Fruit fly (Drosophila melanogaster) whole organism: ENCODE data around the gene PRL-1.

Experiments
- CG8478 ChIP-seq: fragments of >200 bp; optimal IDR thresholded peaks from 2 replicates; lab custom pipeline; 2018; ENCODE audit warnings: inconsistent platforms
- Dll ChIP-seq: fragments of >200 bp; optimal IDR thresholded peaks from 2 replicates; lab custom pipeline; 2017
- EcR ChIP-seq, 2 experiments: fragments of >200 bp; optimal IDR thresholded peaks; 2 replicates each; lab custom pipeline; 2017; ENCODE audit warnings: missing biosample characterization in 2 of 2, missing genetic modification characterization in 2 of 2, missing genetic modification reagents in 2 of 2
- pan ChIP-seq: fragments of >200 bp; optimal IDR thresholded peaks from 2 replicates; lab custom pipeline; 2017
- psq ChIP-seq: fragments of >200 bp; optimal IDR thresholded peaks from 2 replicates; lab custom pipeline; 2017
- usp ChIP-seq: fragments of >200 bp; optimal IDR thresholded peaks from 2 replicates; lab custom pipeline; 2017; ENCODE audit warnings: missing biosample characterization, missing genetic modification characterization, mixed read lengths

PRL-1 gene

dm6 chr2L:16263723-16264122 lies 6.3 kb upstream of the PRL-1 start:
- TF ChIP-seq Dll (lab: Kevin White, UChicago) (no peak), psq (lab: Kevin White, UChicago) (no peak), CG8478 (lab: Kevin White, UChicago) (no peak), usp (no peak), pan (lab: Kevin White, UChicago) (no peak)

dm6 chr2L:16261576-16262217 lies 4.3 kb upstream of the PRL-1 start, which contains the start of the genes twe and CG4935:
TSS of gene twe (minus strand) at chr2L:16261877.
TSS of gene CG4935 (plus strand) at chr2L:16262141.
- TF ChIP-seq usp (no peak), CG8478 (lab: Kevin White, UChicago) (no peak), pan (lab: Kevin White, UChicago) (no peak), Dll (lab: Kevin White, UChicago) (no peak), psq (lab: Kevin White, UChicago) (no peak), EcR (GFP tag; optimal IDR thresholded peaks at IDR 0.05; lab: Kevin White, UChicago) (no peak)

- TF ChIP-seq usp = no peak
- TF ChIP-seq EcR (GFP tag; optimal IDR thresholded peaks at IDR 0.05; lab: Kevin White, UChicago) = no peak
- TF ChIP-seq Dll (lab: Kevin White, UChicago) = no peak
- TF ChIP-seq pan (lab: Kevin White, UChicago) = no peak
- TF ChIP-seq CG8478 (lab: Kevin White, UChicago) = no peak
- no peak for TF ChIP-seq psq (lab: Kevin White, UChicago)
Observed at dm6 chr2L:16256118-16256435, 1.3 kb downstream of the PRL-1 start.

dm6 chr2L:16255232-16256117 lies 1.9 kb downstream of the PRL-1 start:
- TF ChIP-seq CG8478 (lab: Kevin White, UChicago) = no peak
- TF ChIP-seq pan (lab: Kevin White, UChicago) = no peak
- no peak for TF ChIP-seq usp
- no peak for TF ChIP-seq EcR (GFP tag; optimal IDR thresholded peaks at IDR 0.05; lab: Kevin White, UChicago)
- no peak for TF ChIP-seq Dll (lab: Kevin White, UChicago)
- TF ChIP-seq psq (lab: Kevin White, UChicago) = no peak

dm6 chr2L:16251598-16252131 lies 5.7 kb downstream of the PRL-1 start, which contains the start of gene CG46309:
TSS of gene CG46309 (minus strand) at chr2L:16251788.
- TF ChIP-seq CG8478 (lab: Kevin White, UChicago) = no peak
- no peak for TF ChIP-seq EcR (GFP tag; optimal IDR thresholded peaks at IDR 0.05; lab: Kevin White, UChicago)
- TF ChIP-seq psq (lab: Kevin White, UChicago) = no peak
- no peak for TF ChIP-seq Dll (lab: Kevin White, UChicago)
- no peak for TF ChIP-seq pan (lab: Kevin White, UChicago)
- TF ChIP-seq usp = no peak

- TF ChIP-seq usp = no peak
- TF ChIP-seq psq (lab: Kevin White, UChicago) = no peak
- no peak for TF ChIP-seq EcR (GFP tag; optimal IDR thresholded peaks at IDR 0.05; lab: Kevin White, UChicago)
- TF ChIP-seq pan (lab: Kevin White, UChicago) = no peak
- no peak for TF ChIP-seq CG8478 (lab: Kevin White, UChicago)
Observed at dm6 chr2L:16241639-16242038, 15.8 kb downstream of the PRL-1 start, which contains the start of gene CG42818. TSS of gene CG42818 (plus strand) at chr2L:16241939.

dm6 chr2L:16234817-16235216 lies 22.6 kb downstream of the PRL-1 start:
- TF ChIP-seq psq (lab: Kevin White, UChicago) (no peak), pan (lab: Kevin White, UChicago) (no peak), Dll (lab: Kevin White, UChicago) (no peak), CG8478 (lab: Kevin White, UChicago) (no peak), usp (no peak), EcR (GFP tag; optimal IDR thresholded peaks at IDR 0.05; lab: Kevin White, UChicago) (no peak)

- TF ChIP-seq EcR (GFP tag; optimal IDR thresholded peaks at IDR 0.05; lab: Kevin White, UChicago) (no peak), Dll (lab: Kevin White, UChicago) (no peak), CG8478 (lab: Kevin White, UChicago) (no peak), pan (lab: Kevin White, UChicago) (no peak), usp (no peak), psq (lab: Kevin White, UChicago) (no peak)
Observed at dm6 chr2L:16231265-16231664, 26.1 kb downstream of the PRL-1 start, which contains the start of gene Ca-Ma2d. TSS of gene Ca-Ma2d (plus strand) at chr2L:16231475.

- TF ChIP-seq Dll (lab: Kevin White, UChicago) (no peak), usp (no peak), CG8478 (lab: Kevin White, UChicago) (no peak), psq (lab: Kevin White, UChicago) (no peak), EcR (GFP tag; optimal IDR thresholded peaks at IDR 0.05; lab: Kevin White, UChicago) (no peak), pan (lab: Kevin White, UChicago) (no peak)
Observed at dm6 chr2L:16223981-16224380, 33.4 kb downstream of the PRL-1 start.

- TF ChIP-seq psq (lab: Kevin White, UChicago) = no peak
- no peak for TF ChIP-seq pan (lab: Kevin White, UChicago)
- no peak for TF ChIP-seq Dll (lab: Kevin White, UChicago)
- no peak for TF ChIP-seq CG8478 (lab: Kevin White, UChicago)
- TF ChIP-seq EcR (GFP tag; optimal IDR thresholded peaks at IDR 0.05; lab: Kevin White, UChicago) = no peak
- no peak for TF ChIP-seq usp
Observed at dm6 chr2L:16216298-16216697, 41.1 kb downstream of the PRL-1 start.

dm6 chr2L:16211159-16211558 lies 46.2 kb downstream of the PRL-1 start, which contains the start of gene CG31819:
TSS of gene CG31819 (plus strand) at chr2L:16211459.
- no peak for TF ChIP-seq usp
- TF ChIP-seq Dll (lab: Kevin White, UChicago) = no peak
- TF ChIP-seq psq (lab: Kevin White, UChicago) = no peak
- TF ChIP-seq CG8478 (lab: Kevin White, UChicago) = no peak
- no peak for TF ChIP-seq EcR (GFP tag; optimal IDR thresholded peaks at IDR 0.05; lab: Kevin White, UChicago)
- TF ChIP-seq pan (lab: Kevin White, UChicago) = no peak
